Fruit fly (Drosophila melanogaster): Measurements from ENCODE around the gene CG6763.

Gene CG6763

dm6 chr3R:23326292-23326691 lies 42.5 kb downstream of the CG6763 start (continued):
- TF ChIP-seq CG3995 (GFP tag; optimal IDR thresholded peaks at IDR 0.05) (no peak), ato (GFP tag; IDR thresholded peaks at IDR 0.05; ENCODE audit: partially characterized antibody) (no peak), CG18764 (GFP tag; optimal IDR thresholded peaks at IDR 0.05) (peak; percentile 77), odd (GFP tag; optimal IDR thresholded peaks at IDR 0.05) (peak; percentile 66), CG1529 (GFP tag; optimal IDR thresholded peaks at IDR 0.05) (peak; percentile 75), CG1792 (GFP tag; optimal IDR thresholded peaks at IDR 0.05) (peak; percentile 73), jigr1 (GFP tag; IDR thresholded peaks at IDR 0.05) (peak; percentile 66; the same call in 2 of the 3 replicates), gt (GFP tag; IDR thresholded peaks at IDR 0.05) (peak; percentile 52; the same call in 1 of the 2 replicates), sna (GFP tag; IDR thresholded peaks at IDR 0.05; ENCODE audit: partially characterized antibody) (no peak), corto (GFP tag; optimal IDR thresholded peaks at IDR 0.05) (no peak), gcm2 (GFP tag; optimal IDR thresholded peaks at IDR 0.05) (peak; percentile 81), Hr39 (optimal IDR thresholded peaks at IDR 0.05) (no peak), CG7271 (tag; optimal IDR thresholded peaks at IDR 0.05) (peak; percentile 24), CG2875 (GFP tag; optimal IDR thresholded peaks at IDR 0.05) (peak; percentile 82), ssp (GFP tag; IDR thresholded peaks at IDR 0.05) (peak; percentile 69), CG7745 (tag; optimal IDR thresholded peaks at IDR 0.05) (peak; percentile 48), dan (GFP tag; IDR thresholded peaks at IDR 0.05) (peak; percentile 65), CG12071 (GFP tag; optimal IDR thresholded peaks at IDR 0.05) (peak; percentile 73), sens (GFP tag) (peak; percentile 98), CG1832 (GFP tag; optimal IDR thresholded peaks at IDR 0.05) (no peak), Med (GFP tag) (peak; percentile 97), Meics (GFP tag; optimal IDR thresholded peaks at IDR 0.05) (peak; percentile 80), dati (GFP tag; IDR thresholded peaks at IDR 0.05) (peak; percentile 61; the same call in 1 of the 2 replicates), Scr (GFP tag; IDR thresholded peaks at IDR 0.05; ENCODE audit: partially characterized antibody) (no peak), Vsx1 (GFP tag; optimal IDR thresholded peaks at IDR 0.05) (peak; percentile 26), wdn (GFP tag; IDR thresholded peaks at IDR 0.05) (peak; percentile 67), Kr (GFP tag; optimal IDR thresholded peaks at IDR 0.05) (no peak), klu (GFP tag; IDR thresholded peaks at IDR 0.05) (peak; percentile 64), cwo (GFP tag; optimal IDR thresholded peaks at IDR 0.05) (peak; percentile 68), CG30020 (tag; optimal IDR thresholded peaks at IDR 0.05) (no peak), CG9215 (GFP tag; IDR thresholded peaks at IDR 0.05) (peak; percentile 58), CG32532 (GFP tag; IDR thresholded peaks at IDR 0.05) (peak; percentile 76), CG17328 (GFP tag; IDR thresholded peaks at IDR 0.05) (peak; percentile 77), Optix (GFP tag; IDR thresholded peaks at IDR 0.05) (peak; percentile 86), repo (GFP tag; optimal IDR thresholded peaks at IDR 0.05) (peak; percentile 72), salm (tag; optimal IDR thresholded peaks at IDR 0.05) (peak; percentile 69), CG7786 (GFP tag; optimal IDR thresholded peaks at IDR 0.05) (peak; percentile 83), Aef1 (GFP tag; IDR thresholded peaks at IDR 0.05) (peak; percentile 65), nau (GFP tag; optimal IDR thresholded peaks at IDR 0.05) (peak; percentile 61), CG30431 (GFP tag; optimal IDR thresholded peaks at IDR 0.05) (peak; percentile 80), CG17612 (GFP tag; IDR thresholded peaks at IDR 0.05) (peak; percentile 70; the same call in 1 of the 2 replicates), CG4820 (GFP tag; optimal IDR thresholded peaks at IDR 0.05) (peak; percentile 89), fd102C (GFP tag; optimal IDR thresholded peaks at IDR 0.05) (peak; percentile 59), ind (GFP tag; optimal IDR thresholded peaks at IDR 0.05) (peak; percentile 79), CG8388 (GFP tag; optimal IDR thresholded peaks at IDR 0.05) (peak; percentile 86), dimm (GFP tag; IDR thresholded peaks at IDR 0.05) (peak; percentile 32; the same call in 1 of the 2 replicates), CG4282 (GFP tag; optimal IDR thresholded peaks at IDR 0.05) (peak; percentile 45), CG2129 (GFP tag; IDR thresholded peaks at IDR 0.05; ENCODE audit: partially characterized antibody) (no peak), CG7928 (GFP tag; optimal IDR thresholded peaks at IDR 0.05) (peak; percentile 25), CG10565 (GFP tag; optimal IDR thresholded peaks at IDR 0.05) (peak; percentile 35), CG9817 (tag; optimal IDR thresholded peaks at IDR 0.05) (peak; percentile 74)

Data from whole organism, embryonic.